Worm (Caenorhabditis elegans) whole organism, L4 larva: ENCODE data around the gene K09A9.6.
A peak's percentile ranks its signal among the peaks of the same experiment; 100 is the strongest.

Experiments
- F10B5.3 ChIP-seq: sonication (generic microtip); optimal IDR thresholded peaks from 2 replicates; lab custom pipeline; 2016; ENCODE audit warnings: mild to moderate bottlenecking, missing genetic modification characterization, missing compliant biosample characterization
- F37D6.2 ChIP-seq: sonication (generic microtip); optimal IDR thresholded peaks from 2 replicates; lab custom pipeline; 2016; ENCODE audit warnings: mild to moderate bottlenecking, missing genetic modification characterization, missing compliant biosample characterization
- F44E2.7 ChIP-seq: fragments of 200-800 bp; sonication (Bioruptor generic); IDR thresholded peaks from 2 replicates; pipeline ENCODE4 v2.1.2; 2022; ENCODE audit warnings: missing genetic modification characterization, missing compliant biosample characterization
- R02D3.7 ChIP-seq: fragments of 150-350 bp; sonication (generic microtip); optimal IDR thresholded peaks from 3 replicates; lab custom pipeline; 2014; ENCODE audit warnings: missing biosample characterization, missing genetic modification characterization
- Y48G9A.11 ChIP-seq: fragments of 200-800 bp; sonication (Bioruptor generic); IDR thresholded peaks from 2 replicates; pipeline ENCODE4 v1.3.6; 2022; ENCODE audit warnings: missing genetic modification reagents, missing genetic modification characterization, missing compliant biosample characterization
- Y5F2A.4 ChIP-seq: fragments of 200-800 bp; sonication (Bioruptor generic); optimal IDR thresholded peaks from 2 replicates; lab custom pipeline; 2018; ENCODE audit warnings: mild to moderate bottlenecking, missing genetic modification characterization, missing compliant biosample characterization
- ZK546.5 ChIP-seq, 2 experiments: sonication (generic microtip); optimal IDR thresholded peaks; 2 replicates each; lab custom pipeline; 2017; ENCODE audit warnings: missing biosample characterization in 2 of 2, missing genetic modification characterization in 2 of 2
- aha-1 ChIP-seq: fragments of 150-350 bp; peaks from one replicate; lab custom pipeline; 2014; ENCODE audit warnings: missing biosample characterization, missing genetic modification characterization
- ceh-20 ChIP-seq: fragments of 200-800 bp; sonication (Bioruptor generic); IDR thresholded peaks from 2 replicates; pipeline ENCODE4 v1.3.6; 2022; ENCODE audit warnings: missing genetic modification reagents, missing genetic modification characterization, missing compliant biosample characterization
- ceh-82 ChIP-seq: sonication (generic microtip); optimal IDR thresholded peaks from 2 replicates; lab custom pipeline; 2017; ENCODE audit warnings: missing biosample characterization, missing genetic modification characterization
- ctbp-1 ChIP-seq: fragments of 200-800 bp; sonication (Bioruptor generic); IDR thresholded peaks from 2 replicates; pipeline ENCODE4 v1.3.6; 2022; ENCODE audit warnings: missing genetic modification reagents, missing genetic modification characterization, missing compliant biosample characterization
- daf-19 ChIP-seq: fragments of 200-800 bp; sonication (Bioruptor generic); conservative IDR thresholded peaks from 2 replicates; pipeline ENCODE4 v1.3.6; 2022; ENCODE audit warnings: missing genetic modification characterization, missing compliant biosample characterization
- dpl-1 ChIP-seq: fragments of 150-350 bp; optimal IDR thresholded peaks from 2 replicates; lab custom pipeline; 2014; ENCODE audit warnings: missing biosample characterization, missing genetic modification reagents, missing genetic modification characterization
- duxl-1 ChIP-seq: sonication (generic microtip); optimal IDR thresholded peaks from 2 replicates; lab custom pipeline; 2016; ENCODE audit warnings: mild to moderate bottlenecking, missing genetic modification characterization, moderate library complexity, missing compliant biosample characterization; ENCODE audit not compliant: poor library complexity
- dve-1 ChIP-seq: sonication (generic microtip); optimal IDR thresholded peaks from 2 replicates; lab custom pipeline; 2017; ENCODE audit warnings: antibody characterized with exemption, mild to moderate bottlenecking, missing genetic modification characterization, missing compliant biosample characterization; ENCODE audit not compliant: insufficient read depth
- egl-43 ChIP-seq: fragments of 200-800 bp; sonication (Bioruptor generic); IDR thresholded peaks from 2 replicates; pipeline ENCODE4 v1.3.6; 2022; ENCODE audit warnings: missing genetic modification reagents, missing genetic modification characterization, missing compliant biosample characterization
- fkh-10 ChIP-seq: fragments of 150-350 bp; optimal IDR thresholded peaks from 2 replicates; lab custom pipeline; 2014; ENCODE audit warnings: missing biosample characterization, missing genetic modification reagents, missing genetic modification characterization
- hif-1 ChIP-seq, 2 experiments: sonication (generic microtip); optimal IDR thresholded peaks; 2 replicates each; lab custom pipeline; 2016 to 2017; ENCODE audit warnings: missing compliant biosample characterization in 2 of 2, missing genetic modification characterization in 2 of 2, missing genetic modification reagents in 2 of 2, missing genotype in 2 of 2, mild to moderate bottlenecking in 1 of 2
- hlh-30 ChIP-seq: sonication (generic microtip); optimal IDR thresholded peaks from 2 replicates; lab custom pipeline; 2017; ENCODE audit warnings: antibody characterized with exemption, mild to moderate bottlenecking, missing genetic modification characterization, missing compliant biosample characterization; ENCODE audit not compliant: insufficient read depth
- jun-1 ChIP-seq: fragments of 150-350 bp; optimal IDR thresholded peaks from 2 replicates; lab custom pipeline; 2014; ENCODE audit warnings: missing biosample characterization, missing genetic modification reagents, missing genetic modification characterization
- lim-7 ChIP-seq: fragments of 200-800 bp; sonication (Bioruptor generic); IDR thresholded peaks from 2 replicates; pipeline ENCODE4 v1.3.6; 2022; ENCODE audit warnings: missing genetic modification characterization, missing compliant biosample characterization
- lin-13 ChIP-seq: fragments of 150-350 bp; optimal IDR thresholded peaks from 2 replicates; lab custom pipeline; 2014; ENCODE audit warnings: missing biosample characterization, missing genetic modification reagents, missing genetic modification characterization
- lin-38 ChIP-seq: fragments of 200-800 bp; sonication (Bioruptor generic); IDR thresholded peaks from 2 replicates; pipeline ENCODE4 v1.3.6; 2022; ENCODE audit warnings: missing genetic modification reagents, missing genetic modification characterization, missing compliant biosample characterization
- lir-3 ChIP-seq: sonication (generic microtip); optimal IDR thresholded peaks from 2 replicates; lab custom pipeline; 2016; ENCODE audit warnings: mild to moderate bottlenecking, missing genetic modification characterization, missing compliant biosample characterization
- madf-9 ChIP-seq: fragments of 200-800 bp; sonication (Bioruptor generic); conservative IDR thresholded peaks from 2 replicates; pipeline ENCODE4 v1.3.6; 2022; ENCODE audit warnings: missing genetic modification reagents, missing genetic modification characterization, missing compliant biosample characterization
- mes-2 ChIP-seq: sonication (generic microtip); optimal IDR thresholded peaks from 2 replicates; lab custom pipeline; 2016; ENCODE audit warnings: missing genotype, mild to moderate bottlenecking, missing genetic modification characterization, missing compliant biosample characterization; ENCODE audit not compliant: poor library complexity, severe bottlenecking
- mxl-3 ChIP-seq: fragments of 200-800 bp; sonication (Bioruptor generic); optimal IDR thresholded peaks from 2 replicates; lab custom pipeline; 2018; ENCODE audit warnings: mild to moderate bottlenecking, missing genetic modification characterization, missing compliant biosample characterization
- nhr-76 ChIP-seq: fragments of 150-350 bp; optimal IDR thresholded peaks from 2 replicates; lab custom pipeline; 2014; ENCODE audit warnings: missing biosample characterization, missing genetic modification characterization
- nhr-77 ChIP-seq: fragments of 150-350 bp; optimal IDR thresholded peaks from 2 replicates; lab custom pipeline; 2014; ENCODE audit warnings: missing biosample characterization, missing genetic modification characterization
- rbr-2 ChIP-seq: sonication (generic microtip); optimal IDR thresholded peaks from 2 replicates; lab custom pipeline; 2016; ENCODE audit warnings: missing genotype, missing genetic modification characterization, missing compliant biosample characterization
- saeg-2 ChIP-seq: fragments of 200-800 bp; sonication (Bioruptor generic); IDR thresholded peaks from 2 replicates; pipeline ENCODE4 v1.3.6; 2022; ENCODE audit warnings: missing genetic modification reagents, missing genetic modification characterization, missing compliant biosample characterization
- unc-62 ChIP-seq, 3 experiments: fragments of 150-350 bp in 1 of 3; sonication (generic microtip); optimal IDR thresholded peaks in 2 of 3; peaks in 1 of 3; 1 replicate in 1 of 3; 2 replicates in 2 of 3; lab custom pipeline; 2014 to 2017; ENCODE audit warnings: missing biosample characterization in 3 of 3, missing genetic modification characterization in 3 of 3, missing genetic modification reagents in 3 of 3, missing genotype in 1 of 3
- zfp-3 ChIP-seq: fragments of 200-800 bp; sonication (Bioruptor generic); conservative IDR thresholded peaks from 2 replicates; pipeline ENCODE4 v1.3.6; 2022; ENCODE audit warnings: missing genetic modification reagents, missing genetic modification characterization, missing compliant biosample characterization
- ztf-11 ChIP-seq: fragments of 150-350 bp; optimal IDR thresholded peaks from 2 replicates; lab custom pipeline; 2014; ENCODE audit warnings: missing biosample characterization, missing genetic modification characterization

Gene K09A9.6

DNA sequence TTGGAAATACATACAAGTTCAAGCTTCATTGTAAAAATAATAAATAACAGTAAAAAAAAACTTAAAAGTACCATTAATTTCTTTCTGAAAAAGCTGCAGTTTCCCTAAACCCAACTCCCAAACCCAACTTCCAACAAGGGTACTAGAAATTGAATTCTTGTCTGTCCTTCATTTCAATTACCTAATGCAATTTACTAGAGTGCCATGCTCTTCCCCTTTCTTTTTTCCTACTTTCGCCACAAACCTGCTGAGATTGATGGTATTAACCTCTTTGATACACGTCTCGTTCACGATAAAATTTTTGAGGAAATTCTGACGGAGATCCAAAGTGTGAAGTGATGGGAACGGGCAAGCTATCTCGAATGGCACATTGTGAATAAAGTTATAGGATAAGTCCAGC, 29.1 kb upstream of the K09A9.6 start:
- TF ChIP-seq madf-9 (GFP tag; lab: Robert Waterston, UW), result no peak

DNA sequence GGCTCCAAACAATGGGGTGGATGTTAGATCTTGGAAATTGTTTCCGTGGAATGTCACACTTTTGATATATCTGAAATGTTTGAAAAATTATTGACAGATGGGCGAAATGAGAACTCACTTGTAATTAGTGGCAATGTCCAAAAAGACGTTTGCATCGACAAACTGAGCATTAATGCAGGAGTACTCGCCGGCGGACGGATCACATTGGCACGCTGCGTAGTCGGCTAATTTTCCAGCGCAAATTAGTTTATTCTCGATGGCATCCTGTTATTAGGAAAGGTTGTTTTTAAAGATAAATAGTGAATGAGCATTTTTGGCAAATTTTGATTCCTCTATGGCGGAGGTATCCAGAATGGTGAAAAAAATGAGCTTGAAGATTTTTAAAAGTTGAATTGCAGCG, 26.3 kb upstream of the K09A9.6 start:
- TF ChIP-seq lir-3 (tag; lab: Kevin White, UChicago), result no peak
- TF ChIP-seq nhr-76 (tag; lab: Kevin White, UChicago), result no peak
- no peak for TF ChIP-seq ceh-82
- TF ChIP-seq Y48G9A.11 (GFP tag; lab: Robert Waterston, UW), result no peak
- TF ChIP-seq duxl-1 (tag; lab: Kevin White, UChicago), result no peak
- TF ChIP-seq daf-19 (GFP tag; lab: Robert Waterston, UW), result no peak
- no peak for TF ChIP-seq ZK546.5 (tag; optimal IDR thresholded peaks at IDR 0.05; lab: Kevin White, UChicago)
- TF ChIP-seq jun-1 (tag; lab: Kevin White, UChicago), result no peak
- TF ChIP-seq F37D6.2, result no peak
- TF ChIP-seq zfp-3 (GFP tag; lab: Robert Waterston, UW), result no peak
- no peak for TF ChIP-seq F44E2.7 (GFP tag; lab: Robert Waterston, UW)
- no peak for TF ChIP-seq mxl-3 (GFP tag; lab: Kevin White, UChicago)
- TF ChIP-seq lim-7 (GFP tag; lab: Robert Waterston, UW), result no peak
- TF ChIP-seq hif-1 (tag; optimal IDR thresholded peaks at IDR 0.05; lab: Kevin White, UChicago), result no peak
- no peak for TF ChIP-seq lin-38 (GFP tag; lab: Robert Waterston, UW)
- TF ChIP-seq F10B5.3 (tag; lab: Kevin White, UChicago), result no peak
- TF ChIP-seq nhr-77 (tag; lab: Kevin White, UChicago), result no peak
- TF ChIP-seq dve-1 (tag; lab: Kevin White, UChicago), result no peak
- TF ChIP-seq fkh-10 (GFP tag; lab: Kevin White, UChicago), result no peak
- no peak for TF ChIP-seq egl-43

ce11 chrX:15552024-15552769, 24.8 kb upstream of the K09A9.6 start:
- TF ChIP-seq unc-62 (GFP tag; optimal IDR thresholded peaks at IDR 0.05 in 1 of 2; lab: Kevin White, UChicago) (peak in 1 of 2 experiments; percentile 38), unc-62 (tag; optimal IDR thresholded peaks at IDR 0.05; lab: Kevin White, UChicago) (no peak), R02D3.7 (tag; lab: Kevin White, UChicago) (no peak)

ce11 chrX:15554910-15555309, 22.1 kb upstream of the K09A9.6 start:
- peak; percentile 41 for TF ChIP-seq hlh-30
- no peak for TF ChIP-seq mes-2
- peak; percentile 57; the same call in 1 of the 2 replicates for TF ChIP-seq ceh-20 (GFP tag; lab: Robert Waterston, UW)
- TF ChIP-seq aha-1 (tag; lab: Kevin White, UChicago), result peak; percentile 51
- TF ChIP-seq dpl-1 (GFP tag; lab: Kevin White, UChicago), result no peak

- TF ChIP-seq hif-1 (tag; optimal IDR thresholded peaks at IDR 0.05; lab: Kevin White, UChicago) (no peak), ceh-20 (GFP tag; lab: Robert Waterston, UW) (no peak), unc-62 (GFP tag; optimal IDR thresholded peaks at IDR 0.05 in 1 of 2; lab: Kevin White, UChicago) (peak in 1 of 2 experiments; percentile 80), unc-62 (tag; optimal IDR thresholded peaks at IDR 0.05; lab: Kevin White, UChicago) (no peak), ZK546.5 (tag; optimal IDR thresholded peaks at IDR 0.05; lab: Kevin White, UChicago) (no peak), lin-13 (no peak)
These were observed 21.5 kb upstream of the K09A9.6 start for ce11 chrX:15555529-15555928.

DNA sequence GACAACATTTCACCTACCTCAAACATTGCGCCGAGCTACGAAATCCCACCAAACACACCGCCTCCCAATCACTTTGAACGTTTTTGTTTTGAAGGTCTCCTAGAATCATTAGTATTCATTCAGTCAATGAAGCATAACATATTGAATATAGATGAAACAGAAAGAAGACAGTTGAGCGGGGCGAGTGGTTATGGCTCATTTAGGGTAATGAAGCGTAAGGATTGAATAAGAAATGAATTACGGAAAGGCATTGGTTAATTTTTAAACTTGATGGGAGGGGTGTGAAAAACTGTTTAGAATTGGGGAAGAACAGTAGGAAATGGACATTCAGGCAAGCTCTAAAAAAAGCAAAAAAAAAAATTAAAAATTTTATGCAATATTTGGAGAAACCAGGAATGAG, 19.2 kb upstream of the K09A9.6 start, which contains the start of gene lron-3:
Gene lron-3, minus strand, starts transcription at position 101 of the 400 bp plus-strand sequence.
- TF ChIP-seq ztf-11 (tag; lab: Kevin White, UChicago) (no peak), dpl-1 (GFP tag; lab: Kevin White, UChicago) (no peak), rbr-2 (tag; lab: Kevin White, UChicago) (no peak), mxl-3 (GFP tag; lab: Kevin White, UChicago) (no peak), Y5F2A.4 (GFP tag; lab: Kevin White, UChicago) (no peak), saeg-2 (GFP tag; lab: Robert Waterston, UW) (no peak), ctbp-1 (GFP tag; lab: Robert Waterston, UW) (no peak)
